Worm (Caenorhabditis elegans) whole organism, L3 larva: ENCODE results near the gene ech-3.

ENCODE experiments used
- R02D3.7 ChIP-seq: fragments of 150-350 bp; optimal IDR thresholded peaks from 2 replicates; lab custom pipeline; 2014; ENCODE audit warnings: missing biosample characterization, missing genetic modification characterization
- ZK546.5 ChIP-seq: sonication (generic microtip); optimal IDR thresholded peaks from 2 replicates; lab custom pipeline; 2017; ENCODE audit warnings: missing biosample characterization, missing genetic modification characterization
- aly-2 ChIP-seq: fragments of 150-350 bp; optimal IDR thresholded peaks from 2 replicates; lab custom pipeline; 2014; ENCODE audit warnings: missing biosample characterization, missing genetic modification characterization
- ama-1 ChIP-seq: fragments of 150-350 bp; optimal IDR thresholded peaks from 2 replicates; lab custom pipeline; 2018
- ceh-16 ChIP-seq: sonication (generic microtip); optimal IDR thresholded peaks from 2 replicates; lab custom pipeline; 2017; ENCODE audit warnings: missing biosample characterization, missing genetic modification characterization
- ceh-28 ChIP-seq: fragments of 150-350 bp; optimal IDR thresholded peaks from 2 replicates; lab custom pipeline; 2014; ENCODE audit warnings: missing biosample characterization, missing genetic modification reagents, missing genetic modification characterization
- ceh-82 ChIP-seq: fragments of 150-350 bp; optimal IDR thresholded peaks from 2 replicates; lab custom pipeline; 2014; ENCODE audit warnings: missing biosample characterization, missing genetic modification characterization
- egl-5 ChIP-seq: fragments of 150-350 bp; optimal IDR thresholded peaks from 2 replicates; lab custom pipeline; 2017; ENCODE audit warnings: missing biosample characterization, missing genetic modification reagents, missing genetic modification characterization, inconsistent platforms
- elt-1 ChIP-seq: fragments of 150-350 bp; optimal IDR thresholded peaks from 2 replicates; lab custom pipeline; 2014; ENCODE audit warnings: missing biosample characterization, missing genetic modification characterization
- elt-2 ChIP-seq: sonication (generic microtip); optimal IDR thresholded peaks from 2 replicates; lab custom pipeline; 2016; ENCODE audit warnings: missing genetic modification reagents, mild to moderate bottlenecking, missing genetic modification characterization, missing compliant biosample characterization
- elt-3 ChIP-seq, 3 experiments: fragments of 150-350 bp in 1 of 3; sonication (generic microtip) in 2 of 3; optimal IDR thresholded peaks; 2 replicates in 2 of 3; 4 replicates in 1 of 3; lab custom pipeline; 2014 to 2017; ENCODE audit warnings: missing biosample characterization in 3 of 3, missing genetic modification characterization in 3 of 3
- eor-1 ChIP-seq, 2 experiments: fragments of 150-350 bp; optimal IDR thresholded peaks; 2 replicates each; lab custom pipeline; 2014 to 2018; ENCODE audit warnings: missing biosample characterization in 2 of 2, missing genetic modification characterization in 2 of 2
- fkh-10 ChIP-seq: sonication (generic microtip); optimal IDR thresholded peaks from 2 replicates; lab custom pipeline; 2017; ENCODE audit warnings: missing biosample characterization, missing genetic modification reagents, missing genetic modification characterization
- fkh-2 ChIP-seq: fragments of 150-350 bp; optimal IDR thresholded peaks from 2 replicates; lab custom pipeline; 2014; ENCODE audit warnings: missing biosample characterization, missing genetic modification reagents, missing genetic modification characterization
- fos-1 ChIP-seq: fragments of 150-350 bp; optimal IDR thresholded peaks from 2 replicates; lab custom pipeline; 2014; ENCODE audit warnings: missing biosample characterization, missing genetic modification characterization
- jun-1 ChIP-seq: fragments of 150-350 bp; optimal IDR thresholded peaks from 2 replicates; lab custom pipeline; 2014; ENCODE audit warnings: missing biosample characterization, missing genetic modification reagents, missing genetic modification characterization
- lin-15B ChIP-seq: fragments of 150-350 bp; optimal IDR thresholded peaks from 2 replicates; lab custom pipeline; 2014; ENCODE audit warnings: missing biosample characterization, missing genetic modification characterization
- lin-39 ChIP-seq: fragments of 150-350 bp; optimal IDR thresholded peaks from 2 replicates; lab custom pipeline; 2018; ENCODE audit warnings: missing biosample characterization, missing genetic modification reagents, missing genetic modification characterization
- lsy-12 ChIP-seq: sonication (generic microtip); optimal IDR thresholded peaks from 2 replicates; lab custom pipeline; 2016; ENCODE audit warnings: mild to moderate bottlenecking, missing genetic modification characterization, missing compliant biosample characterization
- nfya-1 ChIP-seq: sonication (generic microtip); optimal IDR thresholded peaks from 2 replicates; lab custom pipeline; 2017; ENCODE audit warnings: missing genetic modification characterization, mild to moderate bottlenecking, missing compliant biosample characterization, antibody characterized with exemption, moderate library complexity; ENCODE audit not compliant: insufficient read depth
- nhr-12 ChIP-seq: fragments of 150-350 bp; optimal IDR thresholded peaks from 2 replicates; lab custom pipeline; 2014; ENCODE audit warnings: missing biosample characterization, missing genetic modification characterization
- nhr-23 ChIP-seq: fragments of 150-350 bp; optimal IDR thresholded peaks from 2 replicates; lab custom pipeline; 2014; ENCODE audit warnings: missing biosample characterization, missing genetic modification reagents, missing genetic modification characterization
- nhr-237 ChIP-seq: fragments of 150-350 bp; optimal IDR thresholded peaks from 2 replicates; lab custom pipeline; 2014; ENCODE audit warnings: missing biosample characterization, missing genetic modification characterization
- nhr-25 ChIP-seq: sonication (generic microtip); optimal IDR thresholded peaks from 2 replicates; lab custom pipeline; 2017; ENCODE audit warnings: missing biosample characterization, missing genetic modification characterization
- nhr-28 ChIP-seq: fragments of 150-350 bp; optimal IDR thresholded peaks from 2 replicates; lab custom pipeline; 2014; ENCODE audit warnings: missing biosample characterization, missing genetic modification characterization
- nhr-43 ChIP-seq: sonication (generic microtip); optimal IDR thresholded peaks from 2 replicates; lab custom pipeline; 2016; ENCODE audit warnings: mild to moderate bottlenecking, missing genetic modification characterization, missing compliant biosample characterization; ENCODE audit not compliant: poor library complexity, severe bottlenecking
- nhr-76 ChIP-seq: fragments of 150-350 bp; sonication (generic microtip); optimal IDR thresholded peaks from 5 replicates; lab custom pipeline; 2014; ENCODE audit warnings: missing biosample characterization, missing genetic modification characterization
- nhr-77 ChIP-seq: fragments of 150-350 bp; optimal IDR thresholded peaks from 2 replicates; lab custom pipeline; 2014; ENCODE audit warnings: missing biosample characterization, missing genetic modification characterization
- pha-4 ChIP-seq: fragments of 150-350 bp; optimal IDR thresholded peaks from 2 replicates; lab custom pipeline; 2014; ENCODE audit warnings: missing biosample characterization, missing genetic modification reagents, missing genetic modification characterization
- skn-1 ChIP-seq: fragments of 150-350 bp; optimal IDR thresholded peaks from 2 replicates; lab custom pipeline; 2014; ENCODE audit warnings: missing biosample characterization, missing genetic modification characterization
- snpc-4 ChIP-seq: fragments of 150-350 bp; optimal IDR thresholded peaks from 2 replicates; lab custom pipeline; 2014; ENCODE audit warnings: missing biosample characterization, missing genetic modification characterization
- tbx-2 ChIP-seq: sonication (generic microtip); optimal IDR thresholded peaks from 2 replicates; lab custom pipeline; 2016; ENCODE audit warnings: mild to moderate bottlenecking, missing genetic modification characterization, missing compliant biosample characterization
- unc-39 ChIP-seq: sonication (generic microtip); optimal IDR thresholded peaks from 4 replicates; lab custom pipeline; 2017; ENCODE audit warnings: missing biosample characterization, missing genetic modification characterization
- unc-62 ChIP-seq: fragments of 150-350 bp; sonication (generic microtip); optimal IDR thresholded peaks from 4 replicates; lab custom pipeline; 2014; ENCODE audit warnings: missing biosample characterization, missing genetic modification reagents, missing genetic modification characterization
- zag-1 ChIP-seq: fragments of 150-350 bp; optimal IDR thresholded peaks from 2 replicates; lab custom pipeline; 2014; ENCODE audit warnings: missing biosample characterization, missing genetic modification characterization
- ztf-11 ChIP-seq: fragments of 150-350 bp; optimal IDR thresholded peaks from 2 replicates; lab custom pipeline; 2014; ENCODE audit warnings: missing biosample characterization, missing genetic modification characterization
- ztf-4 ChIP-seq: fragments of 150-350 bp; optimal IDR thresholded peaks from 2 replicates; lab custom pipeline; 2014; ENCODE audit warnings: missing biosample characterization, missing genetic modification characterization

ech-3 gene

DNA sequence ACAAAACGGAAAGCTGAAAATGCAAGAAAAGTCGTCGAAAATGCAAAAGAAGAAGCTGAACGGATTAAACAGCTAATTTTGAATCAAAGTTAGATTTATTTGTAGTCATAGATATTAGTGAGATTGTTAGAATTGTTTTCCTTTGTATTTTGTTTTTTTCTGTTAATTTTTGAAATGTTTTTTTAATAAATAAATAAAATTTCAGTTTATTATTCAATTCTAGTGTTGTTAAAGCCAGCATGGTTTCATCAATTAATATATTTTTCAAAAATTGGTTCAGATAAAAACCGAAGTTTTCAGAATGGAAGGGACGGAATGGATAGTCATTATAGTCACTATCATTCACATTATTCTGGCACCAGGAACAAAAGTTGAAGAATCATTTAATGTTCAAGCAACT lies 12.8 kb downstream of the ech-3 start, which contains the start of gene algn-12:
Gene algn-12 (plus strand): TSS at position 301 of the 400 bp plus-strand sequence.
- no peak for TF ChIP-seq ZK546.5 (tag; lab: Kevin White, UChicago)
- no peak for TF ChIP-seq fos-1
- TF ChIP-seq unc-62: no peak
- no peak for TF ChIP-seq eor-1 (tag; optimal IDR thresholded peaks at IDR 0.05; lab: Kevin White, UChicago)
- no peak for TF ChIP-seq zag-1 (tag; lab: Kevin White, UChicago)
- no peak for TF ChIP-seq nhr-23
- no peak for TF ChIP-seq lin-15B
- no peak for TF ChIP-seq nhr-28 (tag; lab: Kevin White, UChicago)
- no peak for TF ChIP-seq elt-2 (tag; lab: Kevin White, UChicago)
- TF ChIP-seq jun-1 (tag; lab: Kevin White, UChicago): no peak
- TF ChIP-seq egl-5 (tag; lab: Kevin White, UChicago): no peak
- TF ChIP-seq pha-4 (tag; lab: Kevin White, UChicago): no peak

DNA sequence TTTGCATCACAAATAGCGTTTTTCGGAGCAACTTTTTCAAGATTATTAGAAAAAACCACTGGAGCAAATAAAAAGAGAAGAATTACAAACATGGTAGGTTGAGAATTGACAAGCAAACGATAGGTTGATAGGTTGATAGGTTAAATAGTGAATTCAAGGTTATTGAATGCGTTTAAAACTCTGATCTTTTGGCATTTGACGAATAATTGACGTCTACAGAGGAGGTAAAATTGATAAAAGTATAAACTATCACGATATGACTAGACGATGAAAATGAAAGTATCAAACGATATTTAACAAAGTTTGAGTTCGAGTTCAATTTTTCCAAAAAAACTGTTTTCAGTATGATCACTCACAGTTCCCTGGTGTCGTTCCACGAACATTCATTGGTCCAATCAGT lies 13.9 kb downstream of the ech-3 start, which contains the start of gene ZC513.14:
Gene ZC513.14 (minus strand): TSS at position 101 of the 400 bp plus-strand sequence.
- no peak for TF ChIP-seq ztf-11 (tag; lab: Kevin White, UChicago)

DNA sequence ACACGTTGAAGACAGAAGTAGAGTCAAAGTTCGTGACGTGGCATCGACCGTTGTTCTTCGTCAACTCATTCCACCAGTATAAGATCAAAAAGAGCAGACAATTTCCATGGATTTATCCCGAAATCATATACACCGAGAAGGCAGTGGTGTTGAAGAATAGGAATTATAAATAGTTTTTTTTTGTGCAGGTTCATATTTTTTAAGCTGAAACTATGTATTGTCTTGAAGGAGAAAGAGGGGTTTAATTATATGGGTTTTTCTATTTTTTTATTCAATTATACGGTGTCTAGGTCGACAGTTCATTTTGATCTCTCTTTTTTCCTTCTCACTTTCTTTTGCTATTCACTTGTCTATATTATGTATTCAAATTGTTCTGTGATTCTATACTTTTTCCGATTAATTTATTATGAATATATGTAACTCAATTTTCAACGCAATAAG lies 17.1 kb downstream of the ech-3 start:
- no peak for TF ChIP-seq unc-62
- no peak for TF ChIP-seq elt-1 (tag; lab: Kevin White, UChicago)
- TF ChIP-seq nfya-1 (tag; lab: Kevin White, UChicago): no peak
- no peak for TF ChIP-seq aly-2
- TF ChIP-seq nhr-23: peak; percentile 90
- no peak for TF ChIP-seq eor-1 (tag; optimal IDR thresholded peaks at IDR 0.05; lab: Kevin White, UChicago)
- TF ChIP-seq nhr-77 (tag; lab: Kevin White, UChicago): no peak
- TF ChIP-seq nhr-12: no peak
- TF ChIP-seq unc-39 (tag; lab: Kevin White, UChicago): no peak
- no peak for TF ChIP-seq ztf-4 (tag; lab: Kevin White, UChicago)
- TF ChIP-seq tbx-2 (tag; lab: Kevin White, UChicago): peak; percentile 83
- TF ChIP-seq elt-3 (tag; optimal IDR thresholded peaks at IDR 0.05; lab: Kevin White, UChicago): peak in 1 of 3 experiments; percentile 4
- no peak for TF ChIP-seq elt-2 (tag; lab: Kevin White, UChicago)
- no peak for TF ChIP-seq ceh-82
- peak; percentile 24 for TF ChIP-seq nhr-28 (tag; lab: Kevin White, UChicago)
- no peak for TF ChIP-seq fkh-10 (GFP tag; lab: Kevin White, UChicago)
- TF ChIP-seq snpc-4: no peak
- peak; percentile 72 for TF ChIP-seq fos-1
- no peak for TF ChIP-seq ztf-11 (tag; lab: Kevin White, UChicago)
- TF ChIP-seq egl-5 (tag; lab: Kevin White, UChicago): no peak
- no peak for TF ChIP-seq fkh-2 (tag; lab: Kevin White, UChicago)
- no peak for TF ChIP-seq nhr-237
- no peak for TF ChIP-seq nhr-76 (tag; lab: Kevin White, UChicago)
- TF ChIP-seq ZK546.5 (tag; lab: Kevin White, UChicago): no peak
- TF ChIP-seq ceh-16 (tag; lab: Kevin White, UChicago): peak; percentile 23
- no peak for TF ChIP-seq pha-4 (tag; lab: Kevin White, UChicago)
- peak; percentile 37 for TF ChIP-seq lsy-12 (tag; lab: Kevin White, UChicago)
- TF ChIP-seq skn-1 (tag; lab: Kevin White, UChicago): no peak
- TF ChIP-seq nhr-25 (tag; lab: Kevin White, UChicago): no peak
- TF ChIP-seq nhr-43: peak; percentile 85
- TF ChIP-seq lin-39 (tag; lab: Kevin White, UChicago): no peak
- no peak for TF ChIP-seq ceh-28 (tag; lab: Kevin White, UChicago)
- TF ChIP-seq, all 47 proteins: peak for 8

DNA sequence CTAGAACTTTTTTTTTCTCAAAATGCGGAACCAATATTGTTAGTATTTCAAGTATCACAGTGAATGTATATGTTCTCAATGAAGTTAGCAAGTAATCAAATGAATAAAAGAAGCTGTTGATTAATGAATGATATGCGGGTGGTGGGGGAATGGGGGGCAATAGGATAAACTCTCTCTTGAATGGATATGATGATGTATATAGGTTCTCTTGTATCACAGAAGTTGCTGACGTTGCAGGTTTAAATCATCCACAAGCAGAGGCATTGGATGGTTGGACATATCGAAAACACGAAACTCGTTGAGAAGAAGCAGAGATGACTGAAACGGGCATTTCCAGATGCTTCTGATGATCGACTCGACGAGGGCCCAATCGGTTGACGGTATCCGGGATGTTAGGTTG lies 17.6 kb downstream of the ech-3 start:
- TF ChIP-seq pha-4 (tag; lab: Kevin White, UChicago): no peak
- peak; percentile 40 for TF ChIP-seq nhr-25 (tag; lab: Kevin White, UChicago)
- TF ChIP-seq ama-1 (lab: Kevin White, UChicago): peak; percentile 86
- TF ChIP-seq R02D3.7 (tag; lab: Kevin White, UChicago): no peak
